Fruit fly (Drosophila melanogaster) whole organism, pupa: Measurements from ENCODE around the gene eIF1.

Experiments used
- CG10348 ChIP-seq: fragments of 200-800 bp; sonication (Bioruptor generic); IDR thresholded peaks from 2 replicates; pipeline ENCODE4 v1.3.6; 2022; ENCODE audit warnings: missing biosample characterization, missing genetic modification characterization
- CG12605 ChIP-seq: fragments of 200-800 bp; sonication (Bioruptor generic); IDR thresholded peaks from 2 replicates; pipeline ENCODE4 v1.3.6; 2022; ENCODE audit warnings: missing biosample characterization, missing genetic modification characterization
- CG14655 ChIP-seq: fragments of 200-800 bp; sonication (Bioruptor generic); optimal IDR thresholded peaks from 3 replicates; lab custom pipeline; 2017; ENCODE audit warnings: mild to moderate bottlenecking, missing biosample characterization, missing genetic modification reagents, missing genetic modification characterization
- CG15710 ChIP-seq: fragments of 200-800 bp; sonication (Bioruptor generic); optimal IDR thresholded peaks from 2 replicates; lab custom pipeline; 2018; ENCODE audit warnings: missing biosample characterization, mild to moderate bottlenecking, missing genetic modification characterization, moderate library complexity
- CG32121 ChIP-seq: fragments of 200-800 bp; sonication (Bioruptor generic); IDR thresholded peaks from 2 replicates; pipeline ENCODE4 v1.3.6; 2022; ENCODE audit warnings: missing biosample characterization, missing genetic modification characterization
- CG34367 ChIP-seq: fragments of 200-800 bp; sonication (Bioruptor generic); optimal IDR thresholded peaks from 2 replicates; lab custom pipeline; 2018; ENCODE audit warnings: missing biosample characterization, mild to moderate bottlenecking, missing genetic modification characterization
- CG8159 ChIP-seq: fragments of 200-800 bp; sonication (Bioruptor generic); optimal IDR thresholded peaks from 3 replicates; lab custom pipeline; 2018; ENCODE audit warnings: missing biosample characterization, mild to moderate bottlenecking, missing genetic modification characterization, moderate library complexity
- CG9948 ChIP-seq: fragments of 200-800 bp; sonication (Bioruptor generic); optimal IDR thresholded peaks from 2 replicates; lab custom pipeline; 2018; ENCODE audit warnings: missing biosample characterization, mild to moderate bottlenecking, missing genetic modification characterization, moderate library complexity
- EcR ChIP-seq: fragments of 200-800 bp; sonication (Bioruptor generic); optimal IDR thresholded peaks from 3 replicates; lab custom pipeline; 2019; ENCODE audit warnings: missing biosample characterization, missing genetic modification characterization, mild to moderate bottlenecking, moderate library complexity, missing genetic modification reagents
- Ets98B ChIP-seq: fragments of 200-800 bp; sonication (Bioruptor generic); IDR thresholded peaks from 2 replicates; pipeline ENCODE4 v1.3.6; 2022; ENCODE audit warnings: missing biosample characterization, missing genetic modification characterization
- Pif1A ChIP-seq: fragments of 200-800 bp; sonication (Bioruptor generic); optimal IDR thresholded peaks from 3 replicates; lab custom pipeline; 2016; ENCODE audit warnings: missing biosample characterization, missing genetic modification characterization
- fd96Ca ChIP-seq: fragments of 200-800 bp; sonication (Bioruptor generic); IDR thresholded peaks from 3 replicates; pipeline ENCODE4 v1.3.6; 2022; ENCODE audit warnings: missing biosample characterization, missing genetic modification characterization
- rn ChIP-seq: fragments of 200-800 bp; sonication (Bioruptor generic); IDR thresholded peaks from 2 replicates; pipeline ENCODE4 v1.3.6; 2022; ENCODE audit warnings: missing biosample characterization, missing genetic modification characterization

DNA sequence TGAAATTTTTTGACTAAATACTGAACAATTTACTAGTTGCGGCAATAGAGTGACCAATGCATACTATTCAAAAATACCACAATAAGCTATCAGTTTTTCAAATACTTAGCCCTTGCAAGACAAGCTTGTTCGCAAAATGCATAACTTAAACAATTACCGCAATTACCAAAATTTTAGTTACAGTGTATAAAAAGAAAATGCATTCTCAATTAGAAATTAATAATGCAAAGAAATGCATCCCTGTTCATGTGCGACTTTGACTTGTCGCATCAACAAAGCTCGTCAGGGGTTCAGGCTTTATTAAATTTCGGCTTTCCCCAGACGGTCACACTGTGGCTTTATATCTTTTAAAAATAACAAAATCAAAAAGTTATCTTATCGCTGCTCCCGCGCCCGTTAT, 4.3 kb upstream of the eIF1 start, which contains the start of the genes hob and nSMase:
- TF ChIP-seq rn (GFP tag; lab: Robert Waterston, UW): no peak
- no peak for TF ChIP-seq EcR (GFP tag; lab: Kevin White, UChicago)
- no peak for TF ChIP-seq Ets98B (GFP tag; lab: Robert Waterston, UW)
- no peak for TF ChIP-seq CG12605
- no peak for TF ChIP-seq CG14655
- TF ChIP-seq Pif1A (GFP tag; lab: Kevin White, UChicago): no peak
- no peak for TF ChIP-seq CG8159 (tag; lab: Kevin White, UChicago)
- TF ChIP-seq CG9948 (tag; lab: Kevin White, UChicago): no peak
- TF ChIP-seq CG10348 (GFP tag; lab: Robert Waterston, UW): no peak
- TF ChIP-seq CG15710 (tag; lab: Kevin White, UChicago): no peak
- no peak for TF ChIP-seq CG34367 (tag; lab: Kevin White, UChicago)
- TF ChIP-seq CG32121 (GFP tag; lab: Robert Waterston, UW): no peak
- TF ChIP-seq fd96Ca: no peak
